Worm (Caenorhabditis elegans) whole organism, mixed stage, embryonic: Measurements from ENCODE around the gene Y39A1A.2.

ENCODE experiments used
- M03D4.4 ChIP-seq: sonication (generic microtip); optimal IDR thresholded peaks from 2 replicates; lab custom pipeline; 2017; ENCODE audit warnings: mild to moderate bottlenecking, missing genetic modification characterization, missing compliant biosample characterization
- blmp-1 ChIP-seq: fragments of 150-350 bp; optimal IDR thresholded peaks from 2 replicates; lab custom pipeline; 2014; ENCODE audit warnings: missing biosample characterization, missing genetic modification characterization
- ceh-39 ChIP-seq: fragments of 150-350 bp; optimal IDR thresholded peaks from 2 replicates; lab custom pipeline; 2014; ENCODE audit warnings: missing biosample characterization, missing genetic modification characterization
- ceh-43 ChIP-seq: fragments of 200-800 bp; sonication (Bioruptor generic); optimal IDR thresholded peaks from 2 replicates; lab custom pipeline; 2018; ENCODE audit warnings: mild to moderate bottlenecking, missing genetic modification characterization, moderate library complexity, missing compliant biosample characterization
- ceh-83 ChIP-seq: fragments of 200-800 bp; sonication (Bioruptor generic); optimal IDR thresholded peaks from 2 replicates; lab custom pipeline; 2018; ENCODE audit warnings: mild to moderate bottlenecking, missing genetic modification characterization, missing compliant biosample characterization
- ces-1 ChIP-seq: fragments of 150-350 bp; optimal IDR thresholded peaks from 2 replicates; lab custom pipeline; 2014; ENCODE audit warnings: missing biosample characterization, missing genetic modification reagents, missing genetic modification characterization
- drap-1 ChIP-seq: fragments of 200-800 bp; sonication (Bioruptor generic); optimal IDR thresholded peaks from 3 replicates; lab custom pipeline; 2018; ENCODE audit warnings: mild to moderate bottlenecking, missing genetic modification characterization, missing compliant biosample characterization
- elt-3 ChIP-seq: fragments of 150-350 bp; optimal IDR thresholded peaks from 2 replicates; lab custom pipeline; 2014; ENCODE audit warnings: missing biosample characterization, missing genetic modification characterization
- ham-2 ChIP-seq: fragments of 200-800 bp; sonication (Bioruptor generic); optimal IDR thresholded peaks from 2 replicates; lab custom pipeline; 2018; ENCODE audit warnings: mild to moderate bottlenecking, missing genetic modification characterization, missing compliant biosample characterization
- hlh-1 ChIP-seq: fragments of 150-350 bp; optimal IDR thresholded peaks from 2 replicates; lab custom pipeline; 2014; ENCODE audit warnings: missing biosample characterization, missing genetic modification reagents, missing genetic modification characterization
- lin-13 ChIP-seq: fragments of 150-350 bp; optimal IDR thresholded peaks from 2 replicates; lab custom pipeline; 2014; ENCODE audit warnings: missing biosample characterization, missing genetic modification characterization
- lsy-2 ChIP-seq: fragments of 150-350 bp; optimal IDR thresholded peaks from 2 replicates; lab custom pipeline; 2014; ENCODE audit warnings: missing biosample characterization, missing genetic modification characterization
- mab-5 ChIP-seq: fragments of 150-350 bp; optimal IDR thresholded peaks from 2 replicates; lab custom pipeline; 2014; ENCODE audit warnings: missing biosample characterization, missing genetic modification characterization
- mep-1 ChIP-seq: fragments of 150-350 bp; optimal IDR thresholded peaks from 2 replicates; lab custom pipeline; 2017; ENCODE audit warnings: missing biosample characterization, missing genetic modification reagents, missing genetic modification characterization, inconsistent platforms
- mls-2 ChIP-seq: sonication (generic microtip); optimal IDR thresholded peaks from 2 replicates; lab custom pipeline; 2016; ENCODE audit warnings: mild to moderate bottlenecking, missing genetic modification characterization, moderate library complexity, missing compliant biosample characterization
- nhr-12 ChIP-seq: fragments of 150-350 bp; optimal IDR thresholded peaks from 2 replicates; lab custom pipeline; 2014; ENCODE audit warnings: missing biosample characterization, missing genetic modification characterization
- nhr-2 ChIP-seq: fragments of 150-350 bp; optimal IDR thresholded peaks from 2 replicates; lab custom pipeline; 2014; ENCODE audit warnings: missing biosample characterization, missing genetic modification characterization
- nhr-237 ChIP-seq: fragments of 150-350 bp; optimal IDR thresholded peaks from 2 replicates; lab custom pipeline; 2014; ENCODE audit warnings: missing biosample characterization, missing genetic modification characterization
- nhr-28 ChIP-seq: fragments of 150-350 bp; optimal IDR thresholded peaks from 2 replicates; lab custom pipeline; 2014; ENCODE audit warnings: missing biosample characterization, missing genetic modification characterization
- nhr-76 ChIP-seq: sonication (generic microtip); optimal IDR thresholded peaks from 2 replicates; lab custom pipeline; 2017; ENCODE audit warnings: missing biosample characterization, missing genetic modification characterization
- pha-4 ChIP-seq: fragments of 150-350 bp; optimal IDR thresholded peaks from 2 replicates; lab custom pipeline; 2018; ENCODE audit warnings: missing biosample characterization, missing genetic modification reagents, missing genetic modification characterization
- sem-2 ChIP-seq: fragments of 200-800 bp; sonication (Bioruptor generic); optimal IDR thresholded peaks from 2 replicates; lab custom pipeline; 2018; ENCODE audit warnings: mild to moderate bottlenecking, missing genetic modification characterization, missing compliant biosample characterization
- sptf-1 ChIP-seq: sonication (generic microtip); optimal IDR thresholded peaks from 2 replicates; lab custom pipeline; 2017; ENCODE audit warnings: mild to moderate bottlenecking, missing genetic modification characterization, moderate library complexity, missing compliant biosample characterization
- tbx-8 ChIP-seq: fragments of 200-800 bp; sonication (Bioruptor generic); optimal IDR thresholded peaks from 2 replicates; lab custom pipeline; 2018; ENCODE audit warnings: mild to moderate bottlenecking, missing genetic modification characterization, moderate library complexity, missing compliant biosample characterization
- unc-120 ChIP-seq: sonication (generic microtip); optimal IDR thresholded peaks from 2 replicates; lab custom pipeline; 2017; ENCODE audit warnings: missing genetic modification characterization, missing compliant biosample characterization; ENCODE audit not compliant: poor library complexity, severe bottlenecking
- unc-39 ChIP-seq: fragments of 150-350 bp; optimal IDR thresholded peaks from 2 replicates; lab custom pipeline; 2014; ENCODE audit warnings: missing biosample characterization, missing genetic modification characterization
- unc-62 ChIP-seq: fragments of 150-350 bp; optimal IDR thresholded peaks from 2 replicates; lab custom pipeline; 2014; ENCODE audit warnings: missing biosample characterization, missing genetic modification reagents, missing genetic modification characterization
- zip-8 ChIP-seq: fragments of 150-350 bp; optimal IDR thresholded peaks from 2 replicates; lab custom pipeline; 2014; ENCODE audit warnings: missing biosample characterization, missing genetic modification characterization
- ztf-11 ChIP-seq: fragments of 150-350 bp; optimal IDR thresholded peaks from 2 replicates; lab custom pipeline; 2014; ENCODE audit warnings: missing biosample characterization, missing genetic modification characterization

The Y39A1A.2 gene

ce11 chrIII:10560296-10560695, 43.1 kb downstream of the Y39A1A.2 start, which contains the start of gene rab-30:
Gene rab-30 (plus strand): TSS chrIII:10560596.
- TF ChIP-seq ceh-39 (tag; lab: Kevin White, UChicago): no peak
- no peak for TF ChIP-seq ceh-43 (GFP tag; lab: Kevin White, UChicago)
- no peak for TF ChIP-seq pha-4
- no peak for TF ChIP-seq drap-1
- no peak for TF ChIP-seq unc-120 (tag; lab: Kevin White, UChicago)
- TF ChIP-seq blmp-1 (tag; lab: Kevin White, UChicago): no peak
- TF ChIP-seq sptf-1 (tag; lab: Kevin White, UChicago): no peak
- TF ChIP-seq lsy-2: no peak
- TF ChIP-seq unc-62 (GFP tag; lab: Kevin White, UChicago): no peak
- no peak for TF ChIP-seq lin-13
- no peak for TF ChIP-seq nhr-237 (tag; lab: Kevin White, UChicago)
- no peak for TF ChIP-seq sem-2 (GFP tag; lab: Kevin White, UChicago)
- TF ChIP-seq hlh-1 (tag; lab: Kevin White, UChicago): no peak

DNA sequence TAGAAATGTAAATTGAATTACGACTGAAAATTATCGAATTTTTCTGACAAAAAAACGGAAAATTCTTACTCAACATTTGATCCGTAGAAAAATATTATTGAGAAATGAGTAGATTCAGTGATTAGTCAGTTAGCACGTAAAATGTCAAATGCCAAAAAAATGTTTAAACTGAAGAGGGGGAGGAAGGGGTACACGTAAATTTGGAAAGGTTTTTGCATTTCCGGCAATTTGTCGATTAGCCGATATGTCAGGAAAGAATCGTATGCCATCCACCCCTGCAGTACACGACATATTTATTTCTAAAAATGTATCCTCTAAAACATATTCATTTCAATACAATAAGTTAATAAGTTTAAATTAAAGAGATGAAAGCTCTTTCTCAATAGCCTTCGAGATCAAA, 45.5 kb downstream of the Y39A1A.2 start, which contains the start of gene T21C12.4:
Gene T21C12.4 (minus strand): TSS at position 101 of the 400 bp plus-strand sequence.
- TF ChIP-seq elt-3 (tag; lab: Kevin White, UChicago) (no peak), nhr-2 (tag; lab: Kevin White, UChicago) (no peak), ham-2 (GFP tag; lab: Kevin White, UChicago) (no peak), ceh-83 (GFP tag; lab: Kevin White, UChicago) (no peak), unc-62 (GFP tag; lab: Kevin White, UChicago) (no peak), nhr-12 (no peak), mab-5 (tag; lab: Kevin White, UChicago) (no peak), nhr-76 (tag; lab: Kevin White, UChicago) (no peak), nhr-28 (tag; lab: Kevin White, UChicago) (no peak), drap-1 (no peak), lsy-2 (no peak), mls-2 (tag; lab: Kevin White, UChicago) (no peak), ces-1 (GFP tag; lab: Kevin White, UChicago) (no peak), ceh-39 (tag; lab: Kevin White, UChicago) (no peak), unc-39 (tag; lab: Kevin White, UChicago) (no peak), zip-8 (tag; lab: Kevin White, UChicago) (no peak), M03D4.4 (no peak)

DNA sequence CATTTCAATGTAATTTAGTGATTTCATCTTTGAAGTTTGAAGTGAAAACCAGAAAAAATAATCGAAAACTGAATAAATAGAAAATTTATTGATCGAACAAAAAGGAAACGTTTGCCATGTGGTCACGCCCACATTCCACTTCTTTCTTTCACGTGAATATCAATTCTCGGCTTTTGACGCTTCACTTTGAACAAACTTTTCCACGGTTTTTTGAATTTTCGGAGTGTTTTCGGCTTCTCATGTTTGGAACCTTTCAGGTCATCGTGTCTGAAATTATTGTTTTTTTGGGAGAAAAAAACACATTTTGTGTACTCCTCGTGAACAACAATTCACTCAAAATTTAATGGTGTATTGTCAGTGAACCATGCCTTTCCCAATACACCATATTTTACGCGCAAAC, 50.4 kb downstream of the Y39A1A.2 start, which contains the start of gene T21C12.8:
Gene T21C12.8 (minus strand): TSS at position 101 of the 400 bp plus-strand sequence.
- TF ChIP-seq tbx-8 (GFP tag; lab: Kevin White, UChicago): no peak
- no peak for TF ChIP-seq sem-2 (GFP tag; lab: Kevin White, UChicago)
- no peak for TF ChIP-seq drap-1
- no peak for TF ChIP-seq unc-120 (tag; lab: Kevin White, UChicago)
- TF ChIP-seq nhr-237 (tag; lab: Kevin White, UChicago): no peak
- TF ChIP-seq ztf-11 (tag; lab: Kevin White, UChicago): no peak
- no peak for TF ChIP-seq nhr-76 (tag; lab: Kevin White, UChicago)
- no peak for TF ChIP-seq mep-1 (tag; lab: Kevin White, UChicago)
- TF ChIP-seq pha-4: no peak
